Fruit fly (Drosophila melanogaster): ENCODE measurements around the gene CG31221.
A peak's percentile ranks its signal among the peaks of the same experiment; 100 is the strongest.

The CG31221 gene

dm6 chr3R:19412434-19412833 is at the start of gene CG31221:
Gene CG31221 (plus strand): TSS chr3R:19412689.
- TF ChIP-seq CG12942 (GFP tag; optimal IDR thresholded peaks at IDR 0.05) (no peak), Gsc (GFP tag; IDR thresholded peaks at IDR 0.05) (no peak), CG31224 (GFP tag; IDR thresholded peaks at IDR 0.05) (peak; percentile 29; the same call in 1 of the 2 replicates), BEAF-32 (GFP tag; optimal IDR thresholded peaks at IDR 0.05) (no peak), CG3847 (GFP tag; IDR thresholded peaks at IDR 0.05) (no peak), TFAM (GFP tag; optimal IDR thresholded peaks at IDR 0.05) (no peak), CG13287 (GFP tag; IDR thresholded peaks at IDR 0.05; ENCODE audit: partially characterized antibody) (no peak), CG12155 (GFP tag; optimal IDR thresholded peaks at IDR 0.05) (no peak), CG7556 (GFP tag; optimal IDR thresholded peaks at IDR 0.05) (no peak), Jarid2 (GFP tag; optimal IDR thresholded peaks at IDR 0.05) (peak; percentile 25), CG16813 (GFP tag; IDR thresholded peaks at IDR 0.05; ENCODE audit: partially characterized antibody) (no peak), ase (GFP tag; IDR thresholded peaks at IDR 0.05) (no peak), hth (optimal IDR thresholded peaks at IDR 0.05) (no peak), Oaz (GFP tag; IDR thresholded peaks at IDR 0.05) (no peak), Aef1 (GFP tag; IDR thresholded peaks at IDR 0.05) (peak; percentile 21; the same call in 1 of the 3 replicates), CG32532 (GFP tag; IDR thresholded peaks at IDR 0.05) (0 out of 2 replicates have a peak, but pooled peaks have one; percentile 41), NC2α (GFP tag; optimal IDR thresholded peaks at IDR 0.05) (no peak), ci (GFP tag; IDR thresholded peaks at IDR 0.05) (peak; percentile 22; the same call in 1 of the 3 replicates), CG9437 (GFP tag; optimal IDR thresholded peaks at IDR 0.05) (no peak), CG9215 (GFP tag; IDR thresholded peaks at IDR 0.05) (no peak), exex (tag; optimal IDR thresholded peaks at IDR 0.05) (no peak), CG33557 (GFP tag; optimal IDR thresholded peaks at IDR 0.05) (no peak), stwl (tag; optimal IDR thresholded peaks at IDR 0.05) (no peak), HLH54F (GFP tag; optimal IDR thresholded peaks at IDR 0.05) (no peak), hbn (GFP tag; IDR thresholded peaks at IDR 0.05; ENCODE audit: partially characterized antibody) (no peak), scrt (GFP tag; optimal IDR thresholded peaks at IDR 0.05) (peak; percentile 23), CG4707 (GFP tag; optimal IDR thresholded peaks at IDR 0.05) (no peak), sr (GFP tag; IDR thresholded peaks at IDR 0.05) (peak; percentile 80; the same call in 2 of the 3 replicates), ap (GFP tag; IDR thresholded peaks at IDR 0.05) (no peak), CG6854 (GFP tag; optimal IDR thresholded peaks at IDR 0.05) (no peak), Rx (GFP tag; IDR thresholded peaks at IDR 0.05) (no peak), dysf (GFP tag; IDR thresholded peaks at IDR 0.05) (no peak; the same call in 2 of the 3 replicates), pzg (GFP tag; optimal IDR thresholded peaks at IDR 0.05) (no peak), BtbVII (GFP tag; optimal IDR thresholded peaks at IDR 0.05) (no peak), Trl (optimal IDR thresholded peaks at IDR 0.05) (peak; percentile 5 to 9), Trl (GFP tag; optimal IDR thresholded peaks at IDR 0.05) (no peak), CrebB (tag; optimal IDR thresholded peaks at IDR 0.05) (no peak), Mes4 (GFP tag; optimal IDR thresholded peaks at IDR 0.05) (no peak), CG9817 (tag; optimal IDR thresholded peaks at IDR 0.05) (no peak), Mrtf (GFP tag; IDR thresholded peaks at IDR 0.05) (no peak), CG7271 (tag; optimal IDR thresholded peaks at IDR 0.05) (no peak), CG6272 (GFP tag; IDR thresholded peaks at IDR 0.05) (0 out of 2 replicates have a peak, but pooled peaks have one; percentile 18), E2f2 (GFP tag; IDR thresholded peaks at IDR 0.05) (no peak), Atf-2 (GFP tag; optimal IDR thresholded peaks at IDR 0.05) (no peak), CG15073 (GFP tag; optimal IDR thresholded peaks at IDR 0.05) (no peak), Dref (GFP tag; IDR thresholded peaks at IDR 0.05) (no peak), MTF-1 (GFP tag; optimal IDR thresholded peaks at IDR 0.05; ENCODE audit: borderline replicate concordance) (no peak), pho (GFP tag; optimal IDR thresholded peaks at IDR 0.05) (no peak), gcm (GFP tag; optimal IDR thresholded peaks at IDR 0.05) (no peak), CG13424 (tag; optimal IDR thresholded peaks at IDR 0.05) (no peak), CG17359 (tag; optimal IDR thresholded peaks at IDR 0.05) (no peak), lmd (GFP tag; IDR thresholded peaks at IDR 0.05) (0 out of 2 replicates have a peak, but pooled peaks have one; percentile 23)

Measured in whole organism, embryonic.